Fruit fly (Drosophila melanogaster): ENCODE data around the gene CG13135.

CG13135 gene

DNA sequence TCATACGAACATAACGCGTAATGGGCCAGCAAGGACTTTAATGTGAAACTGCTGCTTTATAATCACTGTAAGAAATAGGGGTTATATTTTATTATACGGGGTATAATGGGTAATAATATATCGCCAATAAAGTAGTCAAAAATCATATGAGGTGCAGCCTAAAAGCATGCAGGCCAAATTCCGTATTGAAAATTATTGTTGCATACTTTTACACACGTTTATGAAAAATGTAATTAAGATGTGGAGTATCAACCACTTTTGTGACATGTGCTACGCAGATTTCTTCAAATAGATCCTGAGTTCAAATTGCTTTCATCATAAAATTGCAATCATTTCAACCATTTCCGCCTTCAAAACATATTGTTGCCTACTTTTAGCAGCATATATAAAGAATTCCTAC lies 8.2 kb upstream of the CG13135 start:
- TF ChIP-seq Dfd (GFP tag; optimal IDR thresholded peaks at IDR 0.05), result no peak
- TF ChIP-seq usp (GFP tag; optimal IDR thresholded peaks at IDR 0.05), result no peak
- TF ChIP-seq br (GFP tag; optimal IDR thresholded peaks at IDR 0.05), result no peak
- TF ChIP-seq rgr (GFP tag; optimal IDR thresholded peaks at IDR 0.05), result no peak
- no peak for TF ChIP-seq HLH106 (tag; optimal IDR thresholded peaks at IDR 0.05)
- TF ChIP-seq dmrt93B (GFP tag; optimal IDR thresholded peaks at IDR 0.05), result no peak
- TF ChIP-seq Jra (GFP tag; optimal IDR thresholded peaks at IDR 0.05), result no peak
- TF ChIP-seq Hr78 (GFP tag; optimal IDR thresholded peaks at IDR 0.05), result no peak
- no peak for TF ChIP-seq tai (GFP tag; optimal IDR thresholded peaks at IDR 0.05)
- no peak for TF ChIP-seq Sp1 (GFP tag; optimal IDR thresholded peaks at IDR 0.05)
- TF ChIP-seq Dif (GFP tag; optimal IDR thresholded peaks at IDR 0.05; ENCODE audit: partially characterized antibody), result no peak
- no peak for TF ChIP-seq dsf (GFP tag; optimal IDR thresholded peaks at IDR 0.05; ENCODE audit: borderline replicate concordance)
- no peak for TF ChIP-seq Abd-B (GFP tag; optimal IDR thresholded peaks at IDR 0.05)
- no peak for TF ChIP-seq foxo (GFP tag; optimal IDR thresholded peaks at IDR 0.05)

DNA sequence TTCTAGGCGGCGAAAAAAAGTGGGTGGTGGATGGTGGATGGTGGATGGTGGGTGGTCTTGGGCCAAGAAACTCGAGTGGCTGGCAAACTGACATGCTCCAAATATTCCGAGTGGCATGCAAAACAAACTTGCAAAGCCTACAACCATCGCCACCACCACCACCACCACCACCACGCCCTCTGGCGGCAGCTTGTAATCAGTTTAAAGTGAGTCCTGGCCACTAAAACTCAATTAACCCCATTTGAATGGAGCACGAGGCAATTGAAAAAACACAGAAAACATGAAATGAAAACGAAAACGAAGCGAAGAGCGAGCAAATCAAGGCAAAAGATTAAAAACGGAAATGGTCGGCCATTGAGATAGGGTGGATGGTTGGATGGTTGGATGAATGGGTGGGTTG lies 1.4 kb upstream of the CG13135 start:
- TF ChIP-seq Vsx2 (GFP tag; optimal IDR thresholded peaks at IDR 0.05; ENCODE audit: partially characterized antibody) (no peak), dmrt93B (GFP tag; optimal IDR thresholded peaks at IDR 0.05) (no peak), Rel (GFP tag; optimal IDR thresholded peaks at IDR 0.05) (no peak), Rel (tag; optimal IDR thresholded peaks at IDR 0.05) (no peak), Jra (GFP tag; optimal IDR thresholded peaks at IDR 0.05) (no peak), dsf (GFP tag; optimal IDR thresholded peaks at IDR 0.05; ENCODE audit: borderline replicate concordance) (no peak), Abd-B (GFP tag; optimal IDR thresholded peaks at IDR 0.05) (no peak), CG9705 (GFP tag; optimal IDR thresholded peaks at IDR 0.05) (no peak), HLH106 (tag; optimal IDR thresholded peaks at IDR 0.05) (no peak), psq (GFP tag; optimal IDR thresholded peaks at IDR 0.05) (no peak), h (GFP tag; optimal IDR thresholded peaks at IDR 0.05) (no peak), woc (GFP tag; optimal IDR thresholded peaks at IDR 0.05) (no peak), Dif (GFP tag; optimal IDR thresholded peaks at IDR 0.05; ENCODE audit: partially characterized antibody) (no peak), sv (GFP tag; optimal IDR thresholded peaks at IDR 0.05) (no peak), Dfd (GFP tag; optimal IDR thresholded peaks at IDR 0.05) (no peak), usp (GFP tag; optimal IDR thresholded peaks at IDR 0.05) (no peak), pan (optimal IDR thresholded peaks at IDR 0.05) (no peak)

DNA sequence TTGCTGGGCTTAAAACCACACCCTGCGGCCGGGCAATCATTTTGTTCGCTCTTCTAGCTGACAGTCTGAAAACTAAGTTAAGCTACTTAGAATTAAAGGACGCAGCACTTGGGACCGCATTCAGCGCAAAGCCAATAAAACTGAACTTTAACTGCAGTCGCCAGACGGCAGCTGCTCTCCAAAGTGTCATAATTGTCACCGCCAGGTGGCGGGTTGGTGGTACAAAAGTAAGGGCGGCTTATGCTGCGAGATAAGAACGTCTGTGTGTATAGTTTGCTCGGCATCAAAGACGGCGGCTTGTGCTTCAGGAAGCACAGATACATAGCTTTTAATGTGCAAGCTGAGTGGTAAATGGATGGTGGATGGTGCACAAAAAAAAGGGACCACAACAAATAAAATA lies 13.8 kb downstream of the CG13135 start:
- TF ChIP-seq dsf (GFP tag; optimal IDR thresholded peaks at IDR 0.05; ENCODE audit: borderline replicate concordance), result no peak
- no peak for TF ChIP-seq Sp1 (GFP tag; optimal IDR thresholded peaks at IDR 0.05)
- no peak for TF ChIP-seq sv (GFP tag; optimal IDR thresholded peaks at IDR 0.05)
- TF ChIP-seq fru (GFP tag; optimal IDR thresholded peaks at IDR 0.05), result no peak
- no peak for TF ChIP-seq Myc (optimal IDR thresholded peaks at IDR 0.05)
- TF ChIP-seq jim (GFP tag; optimal IDR thresholded peaks at IDR 0.05), result no peak
- no peak for TF ChIP-seq CG9705 (GFP tag; optimal IDR thresholded peaks at IDR 0.05)
- no peak for TF ChIP-seq ey (GFP tag; optimal IDR thresholded peaks at IDR 0.05)
- TF ChIP-seq usp (GFP tag; optimal IDR thresholded peaks at IDR 0.05), result no peak
- no peak for TF ChIP-seq OdsH (GFP tag; optimal IDR thresholded peaks at IDR 0.05)
- TF ChIP-seq Vsx2 (GFP tag; optimal IDR thresholded peaks at IDR 0.05; ENCODE audit: partially characterized antibody), result no peak

DNA sequence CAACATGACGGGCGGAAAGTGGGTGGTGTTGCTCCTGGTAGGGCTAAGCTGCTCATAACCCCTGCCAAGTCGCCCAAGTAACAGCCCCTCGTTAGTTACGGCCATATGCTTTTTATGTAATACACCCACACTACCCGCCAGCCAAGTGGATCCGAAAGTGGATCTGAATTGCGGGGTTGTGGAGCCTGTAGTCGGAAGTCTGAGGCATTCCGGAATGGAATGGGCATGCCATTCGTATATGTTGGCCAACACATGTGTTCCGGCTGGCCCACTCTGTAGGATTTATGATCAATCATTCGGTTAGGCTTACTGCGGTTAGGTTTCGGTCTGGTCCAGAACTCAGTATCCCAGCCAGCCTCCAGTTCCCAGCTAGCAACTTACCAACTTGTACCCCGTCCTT lies 26.4 kb downstream of the CG13135 start:
- TF ChIP-seq Dif (GFP tag; optimal IDR thresholded peaks at IDR 0.05; ENCODE audit: partially characterized antibody) (no peak), Hr78 (GFP tag; optimal IDR thresholded peaks at IDR 0.05) (no peak), psq (GFP tag; optimal IDR thresholded peaks at IDR 0.05) (no peak), tai (GFP tag; optimal IDR thresholded peaks at IDR 0.05) (no peak), lola (GFP tag; optimal IDR thresholded peaks at IDR 0.05) (no peak), Mio (GFP tag; optimal IDR thresholded peaks at IDR 0.05) (no peak), Vsx2 (GFP tag; optimal IDR thresholded peaks at IDR 0.05; ENCODE audit: partially characterized antibody) (no peak), woc (GFP tag; optimal IDR thresholded peaks at IDR 0.05) (no peak), dl (GFP tag; optimal IDR thresholded peaks at IDR 0.05; ENCODE audit: insufficient read depth in 1 of 2, partially characterized antibody in 2 of 2) (no peak), rgr (GFP tag; optimal IDR thresholded peaks at IDR 0.05) (no peak), N (GFP tag; optimal IDR thresholded peaks at IDR 0.05) (no peak), CG9705 (GFP tag; optimal IDR thresholded peaks at IDR 0.05) (no peak), ey (GFP tag; optimal IDR thresholded peaks at IDR 0.05) (no peak), sv (GFP tag; optimal IDR thresholded peaks at IDR 0.05) (no peak), usp (GFP tag; optimal IDR thresholded peaks at IDR 0.05) (no peak)

DNA sequence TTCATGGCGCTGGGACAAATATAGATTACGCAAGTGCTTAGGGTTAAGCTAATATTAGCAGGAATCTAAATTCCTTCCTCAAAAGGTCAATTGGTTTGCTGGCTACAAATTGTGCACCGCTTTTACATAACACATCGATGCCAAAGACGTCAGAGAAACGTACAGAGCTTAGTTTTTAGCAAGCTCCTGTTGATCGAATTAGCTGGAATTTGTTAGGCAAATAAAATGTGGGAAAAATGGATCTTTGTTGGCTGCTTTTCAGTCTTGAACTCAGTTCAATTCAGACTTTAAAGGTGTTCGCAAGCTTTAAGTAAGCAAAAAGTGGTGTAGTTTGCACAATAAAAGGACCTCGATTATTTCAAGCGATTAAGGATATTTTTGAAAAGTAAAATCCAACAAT lies 28.8 kb downstream of the CG13135 start, which contains the start of gene CG34109:
Gene CG34109 (plus strand): TSS at position 301 of the 400 bp plus-strand sequence.
- TF ChIP-seq dl (GFP tag; optimal IDR thresholded peaks at IDR 0.05; ENCODE audit: insufficient read depth in 1 of 2, partially characterized antibody in 2 of 2), result no peak
- TF ChIP-seq OdsH (GFP tag; optimal IDR thresholded peaks at IDR 0.05), result no peak
- no peak for TF ChIP-seq HLH106 (tag; optimal IDR thresholded peaks at IDR 0.05)
- no peak for TF ChIP-seq usp (GFP tag; optimal IDR thresholded peaks at IDR 0.05)
- TF ChIP-seq Sp1 (GFP tag; optimal IDR thresholded peaks at IDR 0.05), result no peak
- TF ChIP-seq Myc (optimal IDR thresholded peaks at IDR 0.05), result no peak
- no peak for TF ChIP-seq CG32264 (GFP tag; optimal IDR thresholded peaks at IDR 0.05)
- no peak for TF ChIP-seq Hr78 (GFP tag; optimal IDR thresholded peaks at IDR 0.05)
- no peak for TF ChIP-seq dsf (GFP tag; optimal IDR thresholded peaks at IDR 0.05; ENCODE audit: borderline replicate concordance)
- TF ChIP-seq Vsx2 (GFP tag; optimal IDR thresholded peaks at IDR 0.05; ENCODE audit: partially characterized antibody), result no peak
- TF ChIP-seq h (GFP tag; optimal IDR thresholded peaks at IDR 0.05), result no peak
- no peak for TF ChIP-seq lola (GFP tag; optimal IDR thresholded peaks at IDR 0.05)
- TF ChIP-seq dmrt93B (GFP tag; optimal IDR thresholded peaks at IDR 0.05), result no peak
- no peak for TF ChIP-seq Hr83 (GFP tag; optimal IDR thresholded peaks at IDR 0.05; ENCODE audit: poor library complexity, severe bottlenecking)
- no peak for TF ChIP-seq pan (optimal IDR thresholded peaks at IDR 0.05)
- no peak for TF ChIP-seq sage (GFP tag; optimal IDR thresholded peaks at IDR 0.05)

Data from whole organism, wandering third instar larva.